Worm (Caenorhabditis elegans): Measurements from ENCODE around the gene rpl-36.

Gene rpl-36

DNA sequence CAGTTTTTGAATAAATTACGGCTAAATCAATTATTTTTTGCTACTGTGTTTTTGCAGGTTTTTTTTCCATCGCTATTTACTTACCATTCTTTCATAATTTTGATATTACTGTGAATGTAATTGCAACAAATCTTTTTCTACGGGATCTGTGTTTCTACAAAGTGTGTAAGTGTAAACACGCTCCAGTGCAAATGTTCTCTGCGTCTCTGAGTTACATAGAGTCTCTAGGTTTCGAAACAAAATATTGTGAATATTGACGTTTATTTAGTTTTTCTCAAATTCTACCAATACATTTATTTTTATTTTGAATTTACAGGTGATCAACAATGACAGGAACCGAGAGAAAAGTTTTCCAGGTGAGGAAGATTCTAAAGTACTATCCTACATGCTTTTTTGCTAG is 4.0 kb downstream of the rpl-36 start, which contains the start of gene yju-2 (continued):
- TF ChIP-seq K11D2.4 (GFP tag; IDR thresholded peaks at IDR 0.05) (no peak), tbp1 (GFP tag; optimal IDR thresholded peaks at IDR 0.05) (peak; percentile 11), lin-26 (GFP tag; IDR thresholded peaks at IDR 0.05) (no peak), ceh-91 (GFP tag; IDR thresholded peaks at IDR 0.05) (no peak), snpc-1.3 (tag; optimal IDR thresholded peaks at IDR 0.05; ENCODE audit: insufficient read depth) (no peak), mcd-1 (GFP tag; IDR thresholded peaks at IDR 0.05) (peak; percentile 68), ceh-100 (GFP tag; IDR thresholded peaks at IDR 0.05) (peak; percentile 88), aptf-2 (GFP tag; conservative IDR thresholded peaks at IDR 0.05) (no peak), cebp-1 (GFP tag; IDR thresholded peaks at IDR 0.05) (no peak), cebp-1 (tag; optimal IDR thresholded peaks at IDR 0.05) (peak; percentile 58), attf-6 (GFP tag; IDR thresholded peaks at IDR 0.05) (no peak), B0035.1 (tag; optimal IDR thresholded peaks at IDR 0.05) (no peak), ama-1 (optimal IDR thresholded peaks at IDR 0.05) (peak; percentile 16), ama-1 (GFP tag; optimal IDR thresholded peaks at IDR 0.05) (peak in 1 of 2 experiments; percentile 38), hmg-20 (GFP tag; IDR thresholded peaks at IDR 0.05) (no peak), lin-40 (tag; optimal IDR thresholded peaks at IDR 0.05) (no peak), tbx-9 (tag; optimal IDR thresholded peaks at IDR 0.05; ENCODE audit: borderline replicate concordance) (no peak), dox-1 (GFP tag; IDR thresholded peaks at IDR 0.05) (no peak), ekl-4 (GFP tag; IDR thresholded peaks at IDR 0.05) (no peak), B0261.1 (tag; optimal IDR thresholded peaks at IDR 0.05) (no peak), T07F8.4 (tag; optimal IDR thresholded peaks at IDR 0.05) (no peak)

DNA sequence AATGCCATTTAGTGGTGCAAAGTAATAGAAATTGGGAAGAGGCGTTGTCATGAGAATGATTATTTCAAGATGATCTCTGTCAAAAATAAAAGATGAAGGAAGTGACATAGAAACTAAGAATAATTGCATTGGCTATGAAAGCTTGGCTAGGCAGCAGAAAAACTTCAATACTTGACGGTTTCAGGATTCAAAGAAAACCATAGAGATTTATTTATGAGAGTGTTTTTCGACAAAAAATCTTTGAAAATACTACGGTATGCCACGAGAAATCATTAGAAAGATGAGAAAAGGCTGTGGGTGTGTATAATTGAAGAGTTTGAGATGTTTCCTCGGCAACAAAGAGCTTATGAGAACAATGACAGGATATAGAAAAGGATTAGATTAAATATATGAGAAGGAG is 5.4 kb downstream of the rpl-36 start, which contains the start of gene F37C12.14:
F37C12.14 (minus strand) TSS at position 101 of the 400 bp plus-strand sequence.
- TF ChIP-seq gei-17 (GFP tag; optimal IDR thresholded peaks at IDR 0.05) (no peak), B0336.3 (GFP tag; IDR thresholded peaks at IDR 0.05) (no peak), pha-4 (tag; optimal IDR thresholded peaks at IDR 0.05) (no peak), F37B4.10 (GFP tag; IDR thresholded peaks at IDR 0.05) (no peak), Y95B8A.8 (GFP tag; IDR thresholded peaks at IDR 0.05) (no peak), snpc-1.3 (tag; optimal IDR thresholded peaks at IDR 0.05; ENCODE audit: insufficient read depth) (no peak), tbp1 (GFP tag; optimal IDR thresholded peaks at IDR 0.05) (no peak), rcor-1 (GFP tag; IDR thresholded peaks at IDR 0.05) (no peak), Y53G8AR.9 (GFP tag; conservative IDR thresholded peaks at IDR 0.05) (no peak), cebp-1 (GFP tag; IDR thresholded peaks at IDR 0.05) (no peak), cebp-1 (tag; optimal IDR thresholded peaks at IDR 0.05) (no peak), lin-35 (GFP tag; optimal IDR thresholded peaks at IDR 0.05) (no peak)

DNA sequence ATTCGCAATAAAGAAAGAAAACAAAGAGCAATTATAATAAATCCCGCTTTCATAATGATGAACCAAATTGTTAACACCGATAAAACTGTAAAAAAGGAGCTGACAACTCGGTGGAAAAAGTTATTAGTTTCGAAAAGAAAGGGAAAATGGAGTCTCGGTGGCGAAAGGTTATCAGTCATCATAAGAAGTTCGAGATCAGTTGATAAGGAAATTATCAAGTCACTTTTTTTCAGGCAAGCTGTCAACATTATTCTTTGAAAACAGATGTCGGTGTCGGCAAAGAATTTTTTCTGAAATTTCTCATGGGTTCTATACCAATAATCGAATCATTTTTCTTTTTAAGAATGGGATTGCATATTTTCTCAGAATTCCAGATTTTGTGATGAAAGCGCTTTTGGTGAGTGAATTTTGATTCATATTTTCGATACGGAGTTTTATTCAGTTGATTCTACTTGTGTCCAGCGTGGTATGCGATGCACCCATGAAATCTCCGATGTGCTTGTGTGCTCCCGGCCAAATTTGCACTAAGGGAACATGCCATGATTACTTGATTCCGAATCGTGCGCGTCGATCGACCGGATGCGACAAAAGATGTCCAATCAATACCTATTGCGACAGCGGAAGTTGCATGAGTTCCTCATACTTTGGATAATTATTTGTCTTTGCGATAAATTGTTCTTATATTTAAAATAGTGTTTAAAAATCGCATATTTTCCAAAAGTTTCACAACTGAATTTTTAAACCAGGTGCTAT is 8.4 kb downstream of the rpl-36 start, which contains the start of the genes F37C12.21 and F37C12.10:
F37C12.21 (plus strand) TSS at position 58 of the 753 bp plus-strand sequence.
F37C12.10 (minus strand) TSS at position 85 of the 753 bp plus-strand sequence.
- no peak for TF ChIP-seq Y56A3A.18 (GFP tag; IDR thresholded peaks at IDR 0.05)
- no peak for TF ChIP-seq gei-17 (GFP tag; optimal IDR thresholded peaks at IDR 0.05)
- TF ChIP-seq F22D6.2 (tag; optimal IDR thresholded peaks at IDR 0.05), result no peak
- TF ChIP-seq unc-62 (GFP tag; optimal IDR thresholded peaks at IDR 0.05), result no peak
- peak in 1 of 2 experiments; percentile 24 for TF ChIP-seq let-607 (tag; optimal IDR thresholded peaks at IDR 0.05)
- TF ChIP-seq chd-7 (tag; optimal IDR thresholded peaks at IDR 0.05), result no peak
- no peak for TF ChIP-seq Y53G8AR.9 (GFP tag; conservative IDR thresholded peaks at IDR 0.05)
- no peak for TF ChIP-seq hrde-1 (tag; optimal IDR thresholded peaks at IDR 0.05; ENCODE audit: borderline replicate concordance)
- 0 out of 2 replicates have a peak, but pooled peaks have one; percentile 6 for TF ChIP-seq mcd-1 (GFP tag; IDR thresholded peaks at IDR 0.05)
- peak; percentile 47 for TF ChIP-seq repo-1 (tag; optimal IDR thresholded peaks at IDR 0.05)
- peak; percentile 25 for TF ChIP-seq ZK185.1 (tag; optimal IDR thresholded peaks at IDR 0.05; ENCODE audit: poor library complexity, severe bottlenecking)
- no peak for TF ChIP-seq ama-1 (optimal IDR thresholded peaks at IDR 0.05)
- TF ChIP-seq ama-1 (GFP tag; optimal IDR thresholded peaks at IDR 0.05), result peak in 1 of 2 experiments; percentile 25
- TF ChIP-seq hsf-1 (GFP tag; IDR thresholded peaks at IDR 0.05), result peak; percentile 48; the same call in 1 of the 2 replicates
- peak; percentile 72 for TF ChIP-seq nhr-80 (tag; optimal IDR thresholded peaks at IDR 0.05)
- 0 out of 2 replicates have a peak, but pooled peaks have one; percentile 63 for TF ChIP-seq cebp-2 (GFP tag; IDR thresholded peaks at IDR 0.05)
- TF ChIP-seq nfyb-1 (GFP tag; IDR thresholded peaks at IDR 0.05), result 0 out of 2 replicates have a peak, but pooled peaks have one; percentile 8
- peak; percentile 15; the same call in 1 of the 2 replicates for TF ChIP-seq hmg-1.2 (GFP tag; IDR thresholded peaks at IDR 0.05)
- TF ChIP-seq lsl-1 (GFP tag; optimal IDR thresholded peaks at IDR 0.05), result no peak
- TF ChIP-seq dox-1 (GFP tag; IDR thresholded peaks at IDR 0.05), result peak; percentile 51
- no peak for TF ChIP-seq F55B11.4 (tag; optimal IDR thresholded peaks at IDR 0.05; ENCODE audit: borderline replicate concordance, insufficient read depth)
